Fruit fly (Drosophila melanogaster): ENCODE measurements around the gene Capa.

Gene Capa

DNA sequence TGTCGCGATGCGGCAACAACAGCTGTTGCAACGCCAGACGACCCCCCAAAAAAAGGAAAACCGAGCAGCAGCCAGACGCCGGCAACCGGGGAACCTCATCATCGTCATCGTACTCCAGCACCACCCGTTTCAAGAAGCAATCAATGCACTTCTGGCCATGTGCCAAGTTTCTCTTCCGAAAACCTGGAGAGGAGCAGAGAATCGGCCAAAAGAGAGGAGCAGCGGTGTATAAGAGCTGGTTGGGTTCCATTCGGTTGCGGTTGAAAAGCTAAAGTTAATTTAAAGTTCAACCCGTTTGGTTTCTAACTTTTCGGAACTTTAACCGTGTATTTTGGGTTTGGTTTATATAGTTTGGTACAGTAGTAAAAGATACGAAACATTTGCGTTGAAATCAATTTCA is 37.9 kb downstream of the Capa start:
- TF ChIP-seq toe (GFP tag; optimal IDR thresholded peaks at IDR 0.05) (no peak), CG12768 (GFP tag; optimal IDR thresholded peaks at IDR 0.05) (no peak), Clk (GFP tag; optimal IDR thresholded peaks at IDR 0.05) (no peak), tj (GFP tag; optimal IDR thresholded peaks at IDR 0.05) (no peak), CG5204 (GFP tag; optimal IDR thresholded peaks at IDR 0.05) (no peak), pad (GFP tag; optimal IDR thresholded peaks at IDR 0.05) (no peak), kay (GFP tag; ENCODE audit: borderline replicate concordance) (no peak), CG7101 (tag; optimal IDR thresholded peaks at IDR 0.05) (no peak), CG7045 (GFP tag; optimal IDR thresholded peaks at IDR 0.05) (no peak), ovo (GFP tag; optimal IDR thresholded peaks at IDR 0.05) (no peak), CG14711 (tag; optimal IDR thresholded peaks at IDR 0.05) (no peak), cic (GFP tag; optimal IDR thresholded peaks at IDR 0.05) (no peak)

DNA sequence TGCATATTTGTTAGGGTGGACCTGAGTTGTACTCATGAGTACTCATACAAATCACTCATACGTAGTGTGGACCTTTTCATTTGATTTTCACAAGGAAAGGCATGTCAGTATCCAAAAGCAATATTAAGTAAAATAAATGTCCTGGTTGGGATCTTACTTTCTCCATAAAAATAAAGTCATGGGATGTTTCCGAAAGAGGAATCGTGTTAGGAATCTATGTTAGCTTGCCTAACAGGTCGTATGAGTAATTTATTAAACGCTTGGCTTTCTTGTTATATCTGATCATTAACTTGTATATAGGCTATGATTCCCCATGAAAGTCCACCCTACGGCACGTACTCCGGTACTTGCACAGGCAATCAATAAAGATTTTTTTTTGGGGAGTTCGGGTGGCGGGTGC is 38.3 kb downstream of the Capa start:
- TF ChIP-seq CG5204 (GFP tag; optimal IDR thresholded peaks at IDR 0.05) (no peak), CG33017 (tag; optimal IDR thresholded peaks at IDR 0.05) (no peak), Mnt (GFP tag; optimal IDR thresholded peaks at IDR 0.05) (no peak), pad (GFP tag; optimal IDR thresholded peaks at IDR 0.05) (no peak), CG7101 (tag; optimal IDR thresholded peaks at IDR 0.05) (peak; percentile 18), tj (GFP tag; optimal IDR thresholded peaks at IDR 0.05) (no peak), Clk (GFP tag; optimal IDR thresholded peaks at IDR 0.05) (no peak), kay (GFP tag; ENCODE audit: borderline replicate concordance) (peak; percentile 57), CG11617 (GFP tag; optimal IDR thresholded peaks at IDR 0.05) (peak; percentile 16), CG1620 (GFP tag; optimal IDR thresholded peaks at IDR 0.05) (no peak), bab1 (GFP tag; optimal IDR thresholded peaks at IDR 0.05) (peak; percentile 16), CG14711 (tag; optimal IDR thresholded peaks at IDR 0.05) (peak; percentile 6)

DNA sequence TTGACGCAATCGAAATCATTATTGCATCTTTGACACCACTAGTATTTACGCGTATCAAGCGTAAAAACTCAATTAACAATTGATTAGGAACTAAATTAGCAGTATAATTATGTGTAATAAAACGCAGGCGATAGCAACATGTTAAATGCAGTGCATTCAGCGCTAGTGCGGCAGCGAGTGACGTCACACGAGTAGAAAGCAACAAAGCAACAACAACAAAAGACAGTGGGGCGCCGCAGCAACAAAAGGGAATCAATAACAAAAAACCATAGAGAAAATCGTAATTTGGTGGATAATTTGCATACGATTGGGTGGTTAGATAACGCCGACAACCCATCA is 44.8 kb downstream of the Capa start, which contains the start of gene CG34133:
CG34133 (plus strand) TSS at position 16 of the 339 bp plus-strand sequence.
- TF ChIP-seq Clk (GFP tag; optimal IDR thresholded peaks at IDR 0.05): no peak
- TF ChIP-seq cnc (optimal IDR thresholded peaks at IDR 0.05): no peak
- TF ChIP-seq ovo (GFP tag; optimal IDR thresholded peaks at IDR 0.05): no peak
- TF ChIP-seq Mnt (GFP tag; optimal IDR thresholded peaks at IDR 0.05): no peak

DNA sequence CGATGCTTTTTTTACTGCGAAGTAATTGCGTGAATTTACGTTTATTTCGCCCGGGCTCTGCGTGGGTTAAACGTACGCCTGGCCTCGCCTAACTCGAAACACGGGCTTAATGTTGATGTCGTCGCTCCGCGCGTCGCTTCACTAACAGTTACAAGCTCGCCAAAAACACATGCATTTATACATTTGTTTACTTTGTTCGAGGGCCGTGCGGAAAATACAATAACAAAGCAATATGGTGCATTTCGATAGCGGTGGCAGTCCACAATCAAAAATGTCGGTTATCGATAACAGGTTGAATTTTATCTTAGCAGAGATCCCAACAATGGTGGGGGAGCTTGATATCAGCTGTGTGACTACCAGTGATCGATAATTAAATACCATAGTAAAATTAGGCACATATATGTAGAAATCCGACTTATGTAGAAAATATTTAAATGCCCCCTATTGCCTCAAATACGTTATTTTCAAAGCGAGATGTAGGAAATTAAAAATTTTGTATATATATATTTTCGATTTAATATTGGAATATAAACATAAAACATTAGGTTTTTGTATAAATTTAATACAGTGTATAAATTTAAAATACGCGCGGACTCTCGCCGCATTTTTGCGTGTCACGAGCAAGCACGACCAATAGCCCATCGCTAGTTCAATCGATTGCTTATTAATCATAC is 45.3 kb downstream of the Capa start, which contains the start of gene Zip99C:
Zip99C (minus strand) TSS at position 220 of the 674 bp plus-strand sequence.
- TF ChIP-seq cic (GFP tag; optimal IDR thresholded peaks at IDR 0.05) (peak; percentile 42), ovo (GFP tag; optimal IDR thresholded peaks at IDR 0.05) (peak; percentile 20), kay (GFP tag; ENCODE audit: borderline replicate concordance) (peak; percentile 100), CG12768 (GFP tag; optimal IDR thresholded peaks at IDR 0.05) (no peak), Crg-1 (GFP tag; optimal IDR thresholded peaks at IDR 0.05) (peak; percentile 1), CG14711 (tag; optimal IDR thresholded peaks at IDR 0.05) (peak; percentile 29), CG1620 (GFP tag; optimal IDR thresholded peaks at IDR 0.05) (peak; percentile 57), bab1 (GFP tag; optimal IDR thresholded peaks at IDR 0.05) (peak; percentile 28), tj (GFP tag; optimal IDR thresholded peaks at IDR 0.05) (no peak), CG5204 (GFP tag; optimal IDR thresholded peaks at IDR 0.05) (no peak), pad (GFP tag; optimal IDR thresholded peaks at IDR 0.05) (peak; percentile 32), CG33017 (tag; optimal IDR thresholded peaks at IDR 0.05) (no peak), toe (GFP tag; optimal IDR thresholded peaks at IDR 0.05) (no peak), CG7101 (tag; optimal IDR thresholded peaks at IDR 0.05) (peak; percentile 21), Hr96 (GFP tag; optimal IDR thresholded peaks at IDR 0.05) (no peak), Mnt (GFP tag; optimal IDR thresholded peaks at IDR 0.05) (peak; percentile 90), Clk (GFP tag; optimal IDR thresholded peaks at IDR 0.05) (no peak), CG7045 (GFP tag; optimal IDR thresholded peaks at IDR 0.05) (peak; percentile 14), cnc (optimal IDR thresholded peaks at IDR 0.05) (no peak), CG11617 (GFP tag; optimal IDR thresholded peaks at IDR 0.05) (peak; percentile 36)

DNA sequence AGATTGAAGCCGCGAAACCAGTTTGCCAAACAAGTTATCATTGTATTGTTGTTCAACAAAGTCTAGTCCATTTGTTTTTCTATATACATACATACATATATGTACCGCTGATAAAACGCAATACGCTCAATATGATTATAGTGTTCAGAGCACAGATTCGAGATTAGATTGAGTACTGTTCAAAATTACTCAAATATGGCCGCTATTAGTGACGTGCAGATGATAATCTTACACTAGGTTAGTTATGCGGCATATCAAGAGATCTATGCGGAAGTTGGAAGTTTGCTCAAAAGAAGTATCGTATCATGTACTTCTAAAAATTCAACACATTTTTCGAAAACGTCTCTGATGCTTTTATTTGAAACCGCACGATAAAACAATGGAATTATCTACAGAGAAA is 46.3 kb downstream of the Capa start:
- TF ChIP-seq ovo (GFP tag; optimal IDR thresholded peaks at IDR 0.05) (no peak), cnc (optimal IDR thresholded peaks at IDR 0.05) (no peak), cic (GFP tag; optimal IDR thresholded peaks at IDR 0.05) (no peak), Clk (GFP tag; optimal IDR thresholded peaks at IDR 0.05) (no peak), CG33017 (tag; optimal IDR thresholded peaks at IDR 0.05) (no peak), CG5204 (GFP tag; optimal IDR thresholded peaks at IDR 0.05) (no peak), kay (GFP tag; ENCODE audit: borderline replicate concordance) (no peak), toe (GFP tag; optimal IDR thresholded peaks at IDR 0.05) (no peak), Mnt (GFP tag; optimal IDR thresholded peaks at IDR 0.05) (no peak), pad (GFP tag; optimal IDR thresholded peaks at IDR 0.05) (no peak), Crg-1 (GFP tag; optimal IDR thresholded peaks at IDR 0.05) (no peak)

DNA sequence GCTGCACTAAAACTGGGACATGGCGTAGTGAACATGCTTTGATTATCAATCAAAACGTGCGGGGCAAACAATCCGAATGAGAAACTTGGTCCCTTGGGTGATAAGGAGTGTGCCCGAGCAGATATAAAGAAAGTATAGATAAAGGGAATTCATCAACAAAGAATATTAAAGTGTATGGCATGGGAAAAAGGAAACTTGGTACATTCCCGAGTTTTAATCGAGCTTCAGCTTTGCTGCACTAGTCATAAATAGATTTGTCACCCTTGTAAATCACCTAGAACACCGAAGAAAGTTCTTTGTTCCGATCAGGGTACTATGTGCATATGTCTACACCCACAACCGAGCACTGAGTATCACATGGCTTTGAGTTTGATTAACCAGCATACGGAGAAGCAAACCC is 46.7 kb downstream of the Capa start:
- TF ChIP-seq Mnt (GFP tag; optimal IDR thresholded peaks at IDR 0.05) (peak; percentile 7), cic (GFP tag; optimal IDR thresholded peaks at IDR 0.05) (peak; percentile 26), CG14711 (tag; optimal IDR thresholded peaks at IDR 0.05) (no peak), toe (GFP tag; optimal IDR thresholded peaks at IDR 0.05) (no peak)

DNA sequence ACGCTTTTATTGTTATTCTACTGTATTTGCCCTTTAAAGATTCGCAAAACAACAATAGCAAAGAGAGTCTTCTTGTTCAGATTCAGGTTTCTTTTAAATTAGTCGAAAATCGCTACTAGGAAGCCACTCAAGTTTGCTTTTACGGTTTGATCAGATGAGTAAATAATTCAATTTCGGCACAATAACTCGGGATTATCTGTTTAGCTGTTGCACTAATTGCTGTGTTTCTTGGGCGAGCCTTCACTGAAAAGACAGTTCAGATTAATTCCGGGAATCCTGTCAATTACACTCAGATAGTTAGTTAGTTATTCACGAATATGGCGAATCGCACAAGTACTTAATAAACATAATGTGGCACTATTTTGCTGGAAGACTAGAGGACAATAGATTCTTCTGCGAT is 47.4 kb downstream of the Capa start:
- TF ChIP-seq CG7045 (GFP tag; optimal IDR thresholded peaks at IDR 0.05) (no peak), cic (GFP tag; optimal IDR thresholded peaks at IDR 0.05) (no peak), CG12768 (GFP tag; optimal IDR thresholded peaks at IDR 0.05) (no peak), pad (GFP tag; optimal IDR thresholded peaks at IDR 0.05) (no peak), CG33017 (tag; optimal IDR thresholded peaks at IDR 0.05) (no peak), CG14711 (tag; optimal IDR thresholded peaks at IDR 0.05) (no peak), bab1 (GFP tag; optimal IDR thresholded peaks at IDR 0.05) (no peak), Clk (GFP tag; optimal IDR thresholded peaks at IDR 0.05) (no peak), toe (GFP tag; optimal IDR thresholded peaks at IDR 0.05) (no peak), cnc (optimal IDR thresholded peaks at IDR 0.05) (no peak), kay (GFP tag; ENCODE audit: borderline replicate concordance) (no peak)

All from whole organism, adult.